Worm (Caenorhabditis elegans) whole organism, L4 larva: ENCODE results near the gene F02E11.7.
A peak's percentile ranks its signal among the peaks of the same experiment; 100 is the strongest.

ENCODE experiments used
- D1046.2 ChIP-seq: fragments of 200-800 bp; sonication (Bioruptor generic); IDR thresholded peaks from 2 replicates; pipeline ENCODE4 v1.3.6; 2022; ENCODE audit warnings: missing genetic modification characterization, missing compliant biosample characterization
- F37D6.2 ChIP-seq: sonication (generic microtip); optimal IDR thresholded peaks from 2 replicates; lab custom pipeline; 2016; ENCODE audit warnings: mild to moderate bottlenecking, missing genetic modification characterization, missing compliant biosample characterization
- R02D3.7 ChIP-seq: fragments of 150-350 bp; sonication (generic microtip); optimal IDR thresholded peaks from 3 replicates; lab custom pipeline; 2014; ENCODE audit warnings: missing biosample characterization, missing genetic modification characterization
- T26A8.4 ChIP-seq: fragments of 200-800 bp; sonication (Bioruptor generic); IDR thresholded peaks from 2 replicates; pipeline ENCODE4 v1.3.6; 2022; ENCODE audit warnings: missing genetic modification characterization, missing compliant biosample characterization
- Y5F2A.4 ChIP-seq: fragments of 200-800 bp; sonication (Bioruptor generic); optimal IDR thresholded peaks from 2 replicates; lab custom pipeline; 2018; ENCODE audit warnings: mild to moderate bottlenecking, missing genetic modification characterization, missing compliant biosample characterization
- dmd-8 ChIP-seq: fragments of 200-800 bp; sonication (Bioruptor generic); IDR thresholded peaks from 2 replicates; pipeline ENCODE4 v1.3.6; 2022; ENCODE audit warnings: missing genetic modification characterization, missing compliant biosample characterization
- dpl-1 ChIP-seq: fragments of 150-350 bp; optimal IDR thresholded peaks from 2 replicates; lab custom pipeline; 2014; ENCODE audit warnings: missing biosample characterization, missing genetic modification reagents, missing genetic modification characterization
- fkh-10 ChIP-seq: fragments of 150-350 bp; optimal IDR thresholded peaks from 2 replicates; lab custom pipeline; 2014; ENCODE audit warnings: missing biosample characterization, missing genetic modification reagents, missing genetic modification characterization
- gei-8 ChIP-seq: fragments of 200-800 bp; sonication (Bioruptor generic); optimal IDR thresholded peaks from 2 replicates; lab custom pipeline; 2018; ENCODE audit warnings: mild to moderate bottlenecking, missing genetic modification characterization, missing compliant biosample characterization
- jun-1 ChIP-seq: fragments of 150-350 bp; optimal IDR thresholded peaks from 2 replicates; lab custom pipeline; 2014; ENCODE audit warnings: missing biosample characterization, missing genetic modification reagents, missing genetic modification characterization
- lin-1 ChIP-seq: fragments of 200-800 bp; sonication (Bioruptor generic); IDR thresholded peaks from 2 replicates; pipeline ENCODE4 v1.3.6; 2022; ENCODE audit warnings: missing genetic modification reagents, missing genetic modification characterization, missing compliant biosample characterization
- lin-13 ChIP-seq: fragments of 150-350 bp; optimal IDR thresholded peaks from 2 replicates; lab custom pipeline; 2014; ENCODE audit warnings: missing biosample characterization, missing genetic modification reagents, missing genetic modification characterization
- lin-29 ChIP-seq: fragments of 200-800 bp; sonication (Bioruptor generic); IDR thresholded peaks from 2 replicates; pipeline ENCODE4 v1.3.6; 2022; ENCODE audit warnings: missing genetic modification reagents, missing genetic modification characterization, missing compliant biosample characterization
- madf-9 ChIP-seq: fragments of 200-800 bp; sonication (Bioruptor generic); conservative IDR thresholded peaks from 2 replicates; pipeline ENCODE4 v1.3.6; 2022; ENCODE audit warnings: missing genetic modification reagents, missing genetic modification characterization, missing compliant biosample characterization
- mes-2 ChIP-seq: sonication (generic microtip); optimal IDR thresholded peaks from 2 replicates; lab custom pipeline; 2016; ENCODE audit warnings: missing genotype, mild to moderate bottlenecking, missing genetic modification characterization, missing compliant biosample characterization; ENCODE audit not compliant: poor library complexity, severe bottlenecking
- mxl-3 ChIP-seq: fragments of 200-800 bp; sonication (Bioruptor generic); optimal IDR thresholded peaks from 2 replicates; lab custom pipeline; 2018; ENCODE audit warnings: mild to moderate bottlenecking, missing genetic modification characterization, missing compliant biosample characterization
- nhr-237 ChIP-seq: sonication (generic microtip); optimal IDR thresholded peaks from 2 replicates; lab custom pipeline; 2017; ENCODE audit warnings: missing biosample characterization, missing genetic modification characterization
- nhr-25 ChIP-seq: sonication (generic microtip); optimal IDR thresholded peaks from 2 replicates; lab custom pipeline; 2017; ENCODE audit warnings: missing genetic modification characterization, mild to moderate bottlenecking, missing compliant biosample characterization, antibody characterized with exemption, moderate library complexity, borderline replicate concordance; ENCODE audit not compliant: insufficient read depth
- nhr-28 ChIP-seq: fragments of 150-350 bp; optimal IDR thresholded peaks from 2 replicates; lab custom pipeline; 2014; ENCODE audit warnings: missing biosample characterization, missing genetic modification characterization
- nhr-6 ChIP-seq: fragments of 150-350 bp; optimal IDR thresholded peaks from 2 replicates; lab custom pipeline; 2014; ENCODE audit warnings: missing biosample characterization, missing genetic modification characterization
- php-3 ChIP-seq: fragments of 200-800 bp; sonication (Bioruptor generic); IDR thresholded peaks from 2 replicates; pipeline ENCODE4 v1.3.6; 2022; ENCODE audit warnings: missing genetic modification reagents, missing genetic modification characterization, missing compliant biosample characterization
- pqm-1 ChIP-seq: sonication (generic microtip); optimal IDR thresholded peaks from 2 replicates; lab custom pipeline; 2017; ENCODE audit warnings: missing biosample characterization, missing genetic modification characterization
- spr-1 ChIP-seq: sonication (generic microtip); optimal IDR thresholded peaks from 2 replicates; lab custom pipeline; 2016; ENCODE audit warnings: mild to moderate bottlenecking, missing genetic modification characterization, missing compliant biosample characterization
- spr-3 ChIP-seq: fragments of 200-800 bp; sonication (Bioruptor generic); optimal IDR thresholded peaks from 2 replicates; lab custom pipeline; 2018; ENCODE audit warnings: mild to moderate bottlenecking, missing genetic modification characterization, missing compliant biosample characterization
- unc-62 ChIP-seq, 3 experiments: fragments of 150-350 bp in 1 of 3; sonication (generic microtip); optimal IDR thresholded peaks in 2 of 3; peaks in 1 of 3; 1 replicate in 1 of 3; 2 replicates in 2 of 3; lab custom pipeline; 2014 to 2017; ENCODE audit warnings: missing biosample characterization in 3 of 3, missing genetic modification characterization in 3 of 3, missing genetic modification reagents in 3 of 3, missing genotype in 1 of 3
- vab-7 ChIP-seq: fragments of 200-800 bp; sonication (Bioruptor generic); IDR thresholded peaks from 2 replicates; pipeline ENCODE4 v1.3.6; 2022; ENCODE audit warnings: missing genetic modification reagents, missing genetic modification characterization, missing compliant biosample characterization
- zip-2 ChIP-seq: fragments of 150-350 bp; optimal IDR thresholded peaks from 2 replicates; lab custom pipeline; 2014; ENCODE audit warnings: missing biosample characterization, missing genetic modification characterization
- ztf-11 ChIP-seq: fragments of 150-350 bp; optimal IDR thresholded peaks from 2 replicates; lab custom pipeline; 2014; ENCODE audit warnings: missing biosample characterization, missing genetic modification characterization

The F02E11.7 gene

DNA sequence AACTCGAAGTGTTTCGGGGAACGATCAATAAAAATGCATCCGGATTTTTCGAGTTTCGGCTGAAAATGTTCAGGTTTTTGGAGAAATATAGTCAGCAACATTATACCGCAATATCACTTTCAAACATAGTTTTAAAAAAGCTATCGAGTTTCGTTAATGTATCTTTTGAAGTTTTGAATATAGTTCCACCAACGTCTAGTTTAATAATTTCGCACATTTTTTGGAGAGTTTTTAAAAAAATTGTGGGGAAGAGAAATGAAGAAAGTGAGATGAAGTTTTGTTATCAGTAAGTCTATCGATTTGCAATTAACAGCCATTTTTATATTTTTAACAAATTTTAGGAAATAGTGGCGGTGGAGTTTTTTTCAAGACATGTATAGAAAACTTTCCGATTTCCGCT, 41.7 kb upstream of the F02E11.7 start, which contains the start of gene ZC239.17 (continued):
- no peak for TF ChIP-seq T26A8.4 (GFP tag; lab: Robert Waterston, UW)
- no peak for TF ChIP-seq lin-29

ce11 chrII:3230422-3230821, 37.0 kb upstream of the F02E11.7 start, which contains the start of gene srh-297:
Gene srh-297, minus strand, starts transcription at chrII:3230522.
- no peak for TF ChIP-seq nhr-6 (tag; lab: Kevin White, UChicago)
- no peak for TF ChIP-seq dpl-1 (GFP tag; lab: Kevin White, UChicago)
- TF ChIP-seq php-3 (GFP tag; lab: Robert Waterston, UW) = no peak
- TF ChIP-seq spr-3 (GFP tag; lab: Kevin White, UChicago) = no peak
- TF ChIP-seq zip-2 (tag; lab: Kevin White, UChicago) = no peak
- TF ChIP-seq fkh-10 (GFP tag; lab: Kevin White, UChicago) = no peak
- TF ChIP-seq dmd-8 = no peak
- TF ChIP-seq lin-1 (GFP tag; lab: Robert Waterston, UW) = no peak
- no peak for TF ChIP-seq F37D6.2
- no peak for TF ChIP-seq nhr-25
- no peak for TF ChIP-seq D1046.2 (GFP tag; lab: Robert Waterston, UW)
- no peak for TF ChIP-seq ztf-11 (tag; lab: Kevin White, UChicago)

DNA sequence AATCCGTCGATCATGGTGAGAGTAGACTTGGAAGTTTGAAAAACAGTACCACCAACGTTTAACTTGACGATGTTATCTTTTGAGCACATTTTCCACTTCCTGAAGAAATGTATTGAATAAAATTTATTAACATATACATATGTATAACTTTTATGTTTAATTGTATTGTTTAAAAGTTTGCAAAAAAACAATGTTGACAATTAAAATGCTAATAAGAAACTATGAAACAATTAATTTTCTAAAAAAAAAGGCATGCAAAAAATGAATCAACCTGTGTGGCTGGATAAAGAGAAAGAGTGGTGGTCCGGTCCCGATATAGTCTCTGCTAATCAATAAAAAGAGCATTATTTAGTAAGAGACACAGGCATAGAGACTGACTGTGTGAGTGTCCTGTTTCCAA, 32.7 kb upstream of the F02E11.7 start, which contains the start of gene C17F4.8:
C17F4.8 (minus strand) TSS at position 101 of the 400 bp plus-strand sequence.
- no peak for TF ChIP-seq spr-3 (GFP tag; lab: Kevin White, UChicago)
- no peak for TF ChIP-seq ztf-11 (tag; lab: Kevin White, UChicago)

ce11 chrII:3237038-3237521, 30.4 kb upstream of the F02E11.7 start, which contains the start of the genes srz-67 and C17F4.11:
Gene srz-67, minus strand, starts transcription at chrII:3237138.
Gene C17F4.11, plus strand, starts transcription at chrII:3237471.
- peak in 1 of 2 experiments; percentile 2 for TF ChIP-seq unc-62 (GFP tag; optimal IDR thresholded peaks at IDR 0.05 in 1 of 2; lab: Kevin White, UChicago)
- no peak for TF ChIP-seq unc-62 (tag; optimal IDR thresholded peaks at IDR 0.05; lab: Kevin White, UChicago)
- TF ChIP-seq lin-13 = no peak

DNA sequence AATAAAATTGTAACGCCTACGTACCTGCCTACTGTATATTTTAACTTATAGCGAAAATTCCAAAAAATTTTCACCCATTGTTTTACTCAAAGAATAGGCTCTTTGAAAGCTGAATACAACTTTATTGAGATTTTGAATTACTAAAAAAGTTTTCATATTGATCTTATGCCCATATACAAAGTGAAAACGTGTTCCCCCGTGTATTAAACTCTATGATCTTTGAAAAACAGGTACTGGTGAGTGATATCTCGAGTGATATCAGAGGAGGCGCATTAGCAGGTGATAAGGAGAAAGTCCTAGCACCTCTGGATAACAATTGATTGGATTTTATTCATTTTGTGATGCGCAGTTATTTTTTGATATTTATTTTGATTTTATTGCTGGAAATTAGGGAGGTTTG, 27.3 kb upstream of the F02E11.7 start, which contains the start of gene C17F4.3:
C17F4.3 (plus strand) TSS at position 301 of the 400 bp plus-strand sequence.
- TF ChIP-seq spr-1 (no peak), nhr-237 (tag; lab: Kevin White, UChicago) (no peak), unc-62 (GFP tag; optimal IDR thresholded peaks at IDR 0.05 in 1 of 2; lab: Kevin White, UChicago) (peak in 1 of 2 experiments; percentile 70), unc-62 (tag; optimal IDR thresholded peaks at IDR 0.05; lab: Kevin White, UChicago) (no peak), madf-9 (GFP tag; lab: Robert Waterston, UW) (no peak), mxl-3 (GFP tag; lab: Kevin White, UChicago) (no peak)

- TF ChIP-seq nhr-28 (tag; lab: Kevin White, UChicago) (peak; percentile 0), Y5F2A.4 (GFP tag; lab: Kevin White, UChicago) (no peak)
Measured at ce11 chrII:3241842-3242241, 25.6 kb upstream of the F02E11.7 start.

DNA sequence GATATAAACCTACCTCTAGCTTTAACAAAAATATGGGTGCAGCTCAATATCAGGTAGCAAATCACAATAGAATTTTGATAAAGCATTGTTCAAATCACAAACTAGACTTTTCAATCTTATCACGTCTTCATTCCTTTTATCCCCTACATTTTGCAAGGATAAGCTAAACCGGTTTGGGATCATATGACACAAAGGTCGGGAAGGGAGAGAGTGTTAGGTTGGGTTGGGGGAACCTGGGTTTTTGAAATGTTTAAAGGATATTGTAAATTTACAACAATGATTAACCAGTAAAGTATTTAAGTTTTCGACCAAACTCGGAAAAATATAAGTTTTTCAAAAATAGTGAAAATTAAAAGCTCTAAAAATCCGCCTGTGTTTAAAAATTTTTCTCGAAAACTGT, 23.4 kb upstream of the F02E11.7 start, which contains the start of gene C17F4.12:
C17F4.12 (minus strand) TSS at position 101 of the 400 bp plus-strand sequence.
- TF ChIP-seq mes-2 (tag; lab: Kevin White, UChicago) = no peak
- TF ChIP-seq T26A8.4 (GFP tag; lab: Robert Waterston, UW) = no peak
- no peak for TF ChIP-seq jun-1 (tag; lab: Kevin White, UChicago)
- no peak for TF ChIP-seq gei-8 (GFP tag; lab: Kevin White, UChicago)
- no peak for TF ChIP-seq pqm-1 (tag; lab: Kevin White, UChicago)
- no peak for TF ChIP-seq vab-7
- TF ChIP-seq dmd-8 = no peak
- no peak for TF ChIP-seq R02D3.7
